Fruit fly (Drosophila melanogaster) whole organism, embryonic: ENCODE measurements around the gene CG6938.

Experiments
- CG1024 ChIP-seq: fragments of 200-800 bp; sonication (Bioruptor generic); IDR thresholded peaks from 2 replicates; pipeline ENCODE4 v1.3.6; 2022; ENCODE audit warnings: missing biosample characterization, missing genetic modification characterization
- CG10321 ChIP-seq: fragments of 200-800 bp; sonication (Bioruptor generic); IDR thresholded peaks from 2 replicates; pipeline ENCODE4 v1.3.6; 2022; ENCODE audit warnings: missing biosample characterization, missing genetic modification characterization
- CG10959 ChIP-seq: fragments of 200-800 bp; sonication (Bioruptor generic); IDR thresholded peaks from 2 replicates; pipeline ENCODE4 v1.3.6; 2022; ENCODE audit warnings: missing biosample characterization, missing genetic modification characterization
- CG12391 ChIP-seq: fragments of 200-800 bp; sonication (Bioruptor generic); optimal IDR thresholded peaks from 3 replicates; lab custom pipeline; 2018; ENCODE audit warnings: missing biosample characterization, mild to moderate bottlenecking, missing genetic modification characterization, moderate library complexity
- CG13624 ChIP-seq: fragments of 200-800 bp; sonication (Bioruptor generic); optimal IDR thresholded peaks from 2 replicates; lab custom pipeline; 2016; ENCODE audit warnings: missing biosample characterization, missing genetic modification characterization
- CG14710 ChIP-seq: fragments of 200-800 bp; sonication (Bioruptor generic); optimal IDR thresholded peaks from 3 replicates; lab custom pipeline; 2019; ENCODE audit warnings: missing biosample characterization, mild to moderate bottlenecking, missing genetic modification characterization, moderate library complexity
- CG16813 ChIP-seq: fragments of 200-800 bp; sonication (Bioruptor generic); IDR thresholded peaks from 3 replicates; pipeline ENCODE4 v1.3.6; 2022; ENCODE audit warnings: missing biosample characterization, missing genetic modification characterization; ENCODE audit not compliant: partially characterized antibody
- CG17612 ChIP-seq: fragments of 200-800 bp; sonication (Bioruptor generic); IDR thresholded peaks from 2 replicates; pipeline ENCODE4 v1.3.6; 2022; ENCODE audit warnings: missing biosample characterization, missing genetic modification characterization
- CG17802 ChIP-seq: fragments of 200-800 bp; sonication (Bioruptor generic); optimal IDR thresholded peaks from 2 replicates; lab custom pipeline; 2018; ENCODE audit warnings: missing biosample characterization, mild to moderate bottlenecking, missing genetic modification characterization, moderate library complexity
- CG17829 ChIP-seq: fragments of 200-800 bp; optimal IDR thresholded peaks from 2 replicates; lab custom pipeline; 2019; ENCODE audit warnings: missing biosample characterization, mild to moderate bottlenecking, missing genetic modification characterization, moderate library complexity
- CG18262 ChIP-seq: fragments of 200-800 bp; optimal IDR thresholded peaks from 3 replicates; lab custom pipeline; 2019; ENCODE audit warnings: missing biosample characterization, mild to moderate bottlenecking, missing genetic modification characterization, moderate library complexity
- CG1832 ChIP-seq: fragments of 200-800 bp; sonication (Bioruptor generic); optimal IDR thresholded peaks from 2 replicates; lab custom pipeline; 2017; ENCODE audit warnings: missing biosample characterization, mild to moderate bottlenecking, missing genetic modification characterization, inconsistent platforms
- CG2199 ChIP-seq: fragments of 200-800 bp; sonication (Bioruptor generic); IDR thresholded peaks from 3 replicates; pipeline ENCODE4 v1.3.6; 2022; ENCODE audit warnings: missing biosample characterization, missing genetic modification characterization
- CG2712 ChIP-seq: fragments of 200-800 bp; optimal IDR thresholded peaks from 3 replicates; lab custom pipeline; 2019; ENCODE audit warnings: missing biosample characterization, mild to moderate bottlenecking, missing genetic modification characterization, moderate library complexity
- CG31224 ChIP-seq: fragments of 200-800 bp; sonication (Bioruptor generic); IDR thresholded peaks from 2 replicates; pipeline ENCODE4 v1.3.6; 2022; ENCODE audit warnings: missing biosample characterization, missing genetic modification characterization
- CG32767 ChIP-seq: fragments of 200-800 bp; sonication (Bioruptor generic); IDR thresholded peaks from 2 replicates; pipeline ENCODE4 v1.3.6; 2022; ENCODE audit warnings: missing biosample characterization, missing genetic modification characterization
- CG34224 ChIP-seq: fragments of 200-800 bp; sonication (Bioruptor generic); IDR thresholded peaks from 3 replicates; pipeline ENCODE4 v1.3.6; 2022; ENCODE audit warnings: missing biosample characterization, missing genetic modification characterization; ENCODE audit not compliant: partially characterized antibody
- CG3847 ChIP-seq: fragments of 200-800 bp; sonication (Bioruptor generic); IDR thresholded peaks from 2 replicates; pipeline ENCODE4 v1.3.6; 2022; ENCODE audit warnings: missing biosample characterization, missing genetic modification characterization
- CG4617 ChIP-seq: fragments of 200-800 bp; sonication (Bioruptor generic); optimal IDR thresholded peaks from 3 replicates; lab custom pipeline; 2016; ENCODE audit warnings: missing biosample characterization, missing genetic modification characterization, borderline replicate concordance
- CG4707 ChIP-seq: fragments of 200-800 bp; sonication (Bioruptor generic); optimal IDR thresholded peaks from 2 replicates; lab custom pipeline; 2018; ENCODE audit warnings: missing biosample characterization, mild to moderate bottlenecking, missing genetic modification characterization, moderate library complexity
- CG6689 ChIP-seq: fragments of 200-800 bp; sonication (Bioruptor generic); IDR thresholded peaks from 2 replicates; pipeline ENCODE4 v1.3.6; 2022; ENCODE audit warnings: missing biosample characterization, missing genetic modification characterization
- CoRest ChIP-seq: fragments of 200-800 bp; sonication (Bioruptor generic); optimal IDR thresholded peaks from 3 replicates; lab custom pipeline; 2018; ENCODE audit warnings: missing biosample characterization, mild to moderate bottlenecking, missing genetic modification characterization, moderate library complexity
- D19B ChIP-seq: fragments of 200-800 bp; sonication (Bioruptor generic); optimal IDR thresholded peaks from 2 replicates; lab custom pipeline; 2017; ENCODE audit warnings: missing biosample characterization, mild to moderate bottlenecking, missing genetic modification characterization
- Dfd ChIP-seq, 2 experiments: fragments of >200 bp; optimal IDR thresholded peaks; 2 replicates each; lab custom pipeline; 2017; ENCODE audit warnings: missing biosample characterization in 2 of 2, missing genetic modification characterization in 2 of 2
- E2f1 ChIP-seq: fragments of 200-800 bp; sonication (Bioruptor generic); IDR thresholded peaks from 2 replicates; pipeline ENCODE4 v1.3.6; 2022; ENCODE audit warnings: missing biosample characterization, missing genetic modification characterization
- Hr51 ChIP-seq, 2 experiments: fragments of 200-800 bp; sonication (Bioruptor generic); optimal IDR thresholded peaks; 2 replicates in 1 of 2; 3 replicates in 1 of 2; lab custom pipeline; 2016 to 2018; ENCODE audit warnings: missing biosample characterization in 2 of 2, missing genetic modification characterization in 2 of 2, mild to moderate bottlenecking in 1 of 2, moderate library complexity in 1 of 2
- Jarid2 ChIP-seq: fragments of 200-800 bp; sonication (Bioruptor generic); optimal IDR thresholded peaks from 3 replicates; lab custom pipeline; 2017; ENCODE audit warnings: mild to moderate bottlenecking, missing biosample characterization, missing genetic modification reagents, missing genetic modification characterization
- Med ChIP-seq: fragments of 200-800 bp; sonication (Bioruptor generic); peaks from one replicate; lab custom pipeline; 2016; ENCODE audit warnings: missing biosample characterization, missing genetic modification characterization, mild to moderate bottlenecking, inconsistent platforms, moderate library complexity
- Oli ChIP-seq: fragments of 200-800 bp; sonication (Bioruptor generic); optimal IDR thresholded peaks from 2 replicates; lab custom pipeline; 2018; ENCODE audit warnings: missing biosample characterization, mild to moderate bottlenecking, missing genetic modification characterization, moderate library complexity
- Poxn ChIP-seq: fragments of 200-800 bp; sonication (Bioruptor generic); IDR thresholded peaks from 2 replicates; pipeline ENCODE4 v1.3.6; 2022; ENCODE audit warnings: missing biosample characterization, missing genetic modification characterization
- Ptx1 ChIP-seq: fragments of 200-800 bp; sonication (Bioruptor generic); IDR thresholded peaks from 2 replicates; pipeline ENCODE4 v1.3.6; 2022; ENCODE audit warnings: missing biosample characterization, missing genetic modification characterization
- Xrp1 ChIP-seq: fragments of 200-800 bp; sonication (Bioruptor generic); IDR thresholded peaks from 2 replicates; pipeline ENCODE4 v1.3.6; 2022; ENCODE audit warnings: missing biosample characterization, missing genetic modification characterization
- aop ChIP-seq: fragments of 200-800 bp; sonication (Bioruptor generic); IDR thresholded peaks from 2 replicates; pipeline ENCODE4 v1.3.6; 2022; ENCODE audit warnings: missing biosample characterization, missing genetic modification characterization
- ci ChIP-seq: fragments of 200-800 bp; sonication (Bioruptor generic); IDR thresholded peaks from 3 replicates; pipeline ENCODE4 v1.3.6; 2022; ENCODE audit warnings: missing biosample characterization, missing genetic modification characterization
- da ChIP-seq: fragments of 200-800 bp; sonication (Bioruptor generic); optimal IDR thresholded peaks from 2 replicates; lab custom pipeline; 2016; ENCODE audit warnings: missing biosample characterization, missing genetic modification characterization
- dati ChIP-seq: fragments of 200-800 bp; sonication (Bioruptor generic); IDR thresholded peaks from 2 replicates; pipeline ENCODE4 v1.3.6; 2022; ENCODE audit warnings: missing biosample characterization, missing genetic modification characterization
- en ChIP-seq: fragments of 200-800 bp; sonication (Bioruptor generic); optimal IDR thresholded peaks from 2 replicates; lab custom pipeline; 2016; ENCODE audit warnings: missing biosample characterization, missing genetic modification characterization
- fd102C ChIP-seq: fragments of 200-800 bp; sonication (Bioruptor generic); optimal IDR thresholded peaks from 2 replicates; lab custom pipeline; 2018; ENCODE audit warnings: missing biosample characterization, mild to moderate bottlenecking, missing genetic modification characterization, moderate library complexity
- ftz-f1 ChIP-seq: fragments of 200-800 bp; sonication (Bioruptor generic); optimal IDR thresholded peaks from 2 replicates; lab custom pipeline; 2016; ENCODE audit warnings: missing biosample characterization, missing genetic modification characterization
- hbn ChIP-seq: fragments of 200-800 bp; sonication (Bioruptor generic); IDR thresholded peaks from 2 replicates; pipeline ENCODE4 v1.3.6; 2022; ENCODE audit warnings: missing biosample characterization, missing genetic modification characterization; ENCODE audit not compliant: partially characterized antibody
- her ChIP-seq: fragments of 200-800 bp; sonication (Bioruptor generic); optimal IDR thresholded peaks from 2 replicates; lab custom pipeline; 2016; ENCODE audit warnings: missing biosample characterization, missing genetic modification characterization
- lab ChIP-seq: fragments of 200-800 bp; sonication (Bioruptor generic); optimal IDR thresholded peaks from 3 replicates; lab custom pipeline; 2017; ENCODE audit warnings: missing biosample characterization, missing genetic modification characterization, mild to moderate bottlenecking, moderate library complexity, missing genetic modification reagents
- nmo ChIP-seq: fragments of 200-800 bp; sonication (Bioruptor generic); optimal IDR thresholded peaks from 2 replicates; lab custom pipeline; 2018; ENCODE audit warnings: missing biosample characterization, mild to moderate bottlenecking, missing genetic modification characterization, moderate library complexity
- odd ChIP-seq: fragments of 200-800 bp; sonication (Bioruptor generic); optimal IDR thresholded peaks from 2 replicates; lab custom pipeline; 2017; ENCODE audit warnings: missing biosample characterization, mild to moderate bottlenecking, missing genetic modification characterization
- peb ChIP-seq: fragments of 200-800 bp; sonication (Bioruptor generic); IDR thresholded peaks from 2 replicates; pipeline ENCODE4 v1.3.6; 2022; ENCODE audit warnings: missing biosample characterization, missing genetic modification characterization
- pho ChIP-seq: fragments of 200-800 bp; sonication (Bioruptor generic); optimal IDR thresholded peaks from 2 replicates; lab custom pipeline; 2016; ENCODE audit warnings: missing biosample characterization, missing genetic modification characterization
- prd ChIP-seq, 3 experiments: fragments of >200 bp in 2 of 3; fragments of 200-800 bp in 1 of 3; sonication (Bioruptor generic) in 1 of 3; optimal IDR thresholded peaks in 2 of 3; IDR thresholded peaks in 1 of 3; 2 replicates in 2 of 3; 3 replicates in 1 of 3; pipeline versions ENCODE4 v1.3.6 to Lab custom; 2017 to 2022; ENCODE audit warnings: missing biosample characterization in 1 of 3, missing genetic modification characterization in 1 of 3
- ranshi ChIP-seq: fragments of 200-800 bp; sonication (Bioruptor generic); IDR thresholded peaks from 2 replicates; pipeline ENCODE4 v1.3.6; 2022; ENCODE audit warnings: missing biosample characterization, missing genetic modification characterization
- tin ChIP-seq: fragments of 200-800 bp; sonication (Bioruptor generic); optimal IDR thresholded peaks from 3 replicates; lab custom pipeline; 2016; ENCODE audit warnings: missing biosample characterization, missing genetic modification characterization
- tll ChIP-seq, 2 experiments: fragments of 200-800 bp in 1 of 2; fragments of >200 bp in 1 of 2; sonication (Bioruptor generic) in 1 of 2; optimal IDR thresholded peaks; 2 replicates each; lab custom pipeline; 2017 to 2019; ENCODE audit warnings: missing biosample characterization in 2 of 2, missing genetic modification characterization in 2 of 2, mild to moderate bottlenecking in 1 of 2, moderate library complexity in 1 of 2
- vfl ChIP-seq: fragments of 200-800 bp; sonication (Bioruptor generic); optimal IDR thresholded peaks from 2 replicates; lab custom pipeline; 2016; ENCODE audit warnings: missing biosample characterization, missing genetic modification characterization

CG6938 gene

DNA sequence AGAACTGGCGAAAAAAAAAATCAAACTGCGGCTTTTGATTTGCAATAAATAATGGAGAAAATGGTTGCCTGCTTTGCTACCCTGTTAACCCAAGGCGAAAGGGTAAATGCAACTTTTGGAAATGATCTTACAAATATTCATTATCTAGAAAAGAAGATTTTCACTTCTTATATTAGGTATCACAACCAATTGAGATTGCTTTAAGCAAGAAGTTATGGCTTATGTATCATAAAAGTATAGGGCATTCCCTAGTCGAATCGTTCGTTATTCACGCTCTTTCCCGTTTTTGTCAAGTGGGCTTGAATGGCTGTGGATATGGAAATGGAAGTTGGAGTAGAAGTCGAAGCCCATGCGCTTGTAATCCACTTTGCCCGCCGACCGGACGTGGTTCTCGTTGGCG lies 45.8 kb downstream of the CG6938 start (continued):
- TF ChIP-seq Poxn (no peak), CG31224 (GFP tag; lab: Robert Waterston, UW) (no peak), prd (optimal IDR thresholded peaks at IDR 0.05; lab: Kevin White, UChicago) (no peak), prd (GFP tag; IDR thresholded peaks at IDR 0.05; lab: Robert Waterston, UW) (peak; percentile 56; the same call in 2 of the 3 replicates), CG12391 (no peak), Dfd (GFP tag; optimal IDR thresholded peaks at IDR 0.05; lab: Kevin White, UChicago) (no peak), Jarid2 (GFP tag; lab: Kevin White, UChicago) (no peak), ci (GFP tag; lab: Robert Waterston, UW) (no peak), CG3847 (GFP tag; lab: Robert Waterston, UW) (no peak), CG2712 (tag; lab: Kevin White, UChicago) (peak; percentile 32), ranshi (GFP tag; lab: Robert Waterston, UW) (no peak), Xrp1 (peak; percentile 22; the same call in 1 of the 2 replicates), ftz-f1 (GFP tag; lab: Kevin White, UChicago) (no peak), Hr51 (GFP tag; optimal IDR thresholded peaks at IDR 0.05; lab: Kevin White, UChicago) (peak in 1 of 2 experiments; percentile 3), her (no peak), E2f1 (no peak), CG16813 (GFP tag; lab: Robert Waterston, UW) (no peak), CG1832 (no peak), fd102C (GFP tag; lab: Kevin White, UChicago) (no peak), CG34224 (GFP tag; lab: Robert Waterston, UW) (no peak), CG4707 (GFP tag; lab: Kevin White, UChicago) (no peak), D19B (GFP tag; lab: Kevin White, UChicago) (peak; percentile 18), CG17802 (tag; lab: Kevin White, UChicago) (no peak), pho (GFP tag; lab: Kevin White, UChicago) (no peak), da (GFP tag; lab: Kevin White, UChicago) (no peak), nmo (GFP tag; lab: Kevin White, UChicago) (no peak), vfl (no peak), odd (GFP tag; lab: Kevin White, UChicago) (no peak), CG10321 (GFP tag; lab: Robert Waterston, UW) (no peak), en (GFP tag; lab: Kevin White, UChicago) (no peak), lab (GFP tag; lab: Kevin White, UChicago) (peak; percentile 36), CG4617 (GFP tag; lab: Kevin White, UChicago) (no peak), aop (GFP tag; lab: Robert Waterston, UW) (no peak), CG32767 (no peak), CoRest (tag; lab: Kevin White, UChicago) (no peak), CG6689 (GFP tag; lab: Robert Waterston, UW) (0 out of 2 replicates have a peak, but pooled peaks have one; percentile 29), Oli (tag; lab: Kevin White, UChicago) (peak; percentile 16), CG1024 (GFP tag; lab: Robert Waterston, UW) (no peak), CG10959 (no peak), CG13624 (GFP tag; lab: Kevin White, UChicago) (no peak), tll (GFP tag; optimal IDR thresholded peaks at IDR 0.05; lab: Kevin White, UChicago) (no peak), hbn (GFP tag; lab: Robert Waterston, UW) (no peak), tin (peak; percentile 15), peb (no peak), CG17612 (GFP tag; lab: Robert Waterston, UW) (no peak), CG18262 (peak; percentile 26), CG2199 (GFP tag; lab: Robert Waterston, UW) (0 out of 3 replicates have a peak, but pooled peaks have one; percentile 25), Ptx1 (GFP tag; lab: Robert Waterston, UW) (no peak), dati (GFP tag; lab: Robert Waterston, UW) (no peak), Med (GFP tag; lab: Kevin White, UChicago) (peak; percentile 9), CG17829 (tag; lab: Kevin White, UChicago) (peak; percentile 9), CG14710 (tag; lab: Kevin White, UChicago) (peak; percentile 6)
